Worm (Caenorhabditis elegans): ENCODE measurements around the gene pin-2.

DNA sequence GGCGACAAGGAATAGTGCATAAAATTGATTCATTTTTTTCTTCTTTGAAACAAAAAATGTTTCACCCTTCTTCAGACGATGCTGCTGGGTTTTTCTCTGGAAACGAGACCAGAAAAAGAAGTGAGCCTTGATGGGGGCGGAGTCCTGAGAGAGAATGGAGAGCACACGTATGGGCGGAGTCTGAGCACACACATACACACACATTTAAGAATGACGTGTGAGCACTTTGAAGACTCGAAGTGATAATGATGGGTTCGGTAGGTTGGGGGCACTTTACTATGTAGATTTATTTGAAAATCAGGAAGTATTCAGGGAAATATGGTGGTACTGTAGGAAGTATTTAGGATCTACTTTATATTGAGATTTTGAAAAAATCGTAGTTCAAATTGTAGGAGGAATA lies 36.2 kb upstream of the pin-2 start, which contains the start of gene flp-9:
- no peak for TF ChIP-seq xnd-1 (tag; optimal IDR thresholded peaks at IDR 0.05)
- TF ChIP-seq ama-1 (optimal IDR thresholded peaks at IDR 0.05) = no peak
- TF ChIP-seq ama-1 (GFP tag; optimal IDR thresholded peaks at IDR 0.05) = no peak
